Fruit fly (Drosophila melanogaster) whole organism, embryonic: ENCODE results near the gene Arl6IP1.

ENCODE experiments used
- Ada2b ChIP-seq: fragments of 200-800 bp; sonication (Bioruptor generic); IDR thresholded peaks from 2 replicates; pipeline ENCODE4 v1.3.6; 2022; ENCODE audit warnings: missing biosample characterization, missing genetic modification characterization
- CG14710 ChIP-seq: fragments of 200-800 bp; sonication (Bioruptor generic); optimal IDR thresholded peaks from 3 replicates; lab custom pipeline; 2019; ENCODE audit warnings: missing biosample characterization, mild to moderate bottlenecking, missing genetic modification characterization, moderate library complexity
- CG15479 ChIP-seq: fragments of 200-800 bp; sonication (Bioruptor generic); optimal IDR thresholded peaks from 3 replicates; lab custom pipeline; 2019; ENCODE audit warnings: missing biosample characterization, mild to moderate bottlenecking, missing genetic modification characterization, moderate library complexity
- CG15514 ChIP-seq: fragments of 200-800 bp; sonication (Bioruptor generic); optimal IDR thresholded peaks from 3 replicates; lab custom pipeline; 2017; ENCODE audit warnings: missing biosample characterization, missing genetic modification characterization, mild to moderate bottlenecking, moderate library complexity, missing genetic modification reagents
- CG15601 ChIP-seq: fragments of 200-800 bp; sonication (Bioruptor generic); optimal IDR thresholded peaks from 3 replicates; lab custom pipeline; 2019; ENCODE audit warnings: missing biosample characterization, mild to moderate bottlenecking, missing genetic modification characterization, moderate library complexity
- CG1602 ChIP-seq: fragments of 200-800 bp; sonication (Bioruptor generic); optimal IDR thresholded peaks from 3 replicates; lab custom pipeline; 2016; ENCODE audit warnings: missing biosample characterization, missing genetic modification characterization
- CG1603 ChIP-seq: fragments of 200-800 bp; sonication (Bioruptor generic); optimal IDR thresholded peaks from 2 replicates; lab custom pipeline; 2019; ENCODE audit warnings: missing biosample characterization, mild to moderate bottlenecking, missing genetic modification characterization, moderate library complexity
- CG17802 ChIP-seq: fragments of 200-800 bp; sonication (Bioruptor generic); optimal IDR thresholded peaks from 2 replicates; lab custom pipeline; 2018; ENCODE audit warnings: missing biosample characterization, mild to moderate bottlenecking, missing genetic modification characterization, moderate library complexity
- CG33557 ChIP-seq: fragments of 200-800 bp; sonication (Bioruptor generic); optimal IDR thresholded peaks from 2 replicates; lab custom pipeline; 2019; ENCODE audit warnings: missing biosample characterization, mild to moderate bottlenecking, missing genetic modification characterization, moderate library complexity
- CG34376 ChIP-seq: fragments of 200-800 bp; sonication (Bioruptor generic); optimal IDR thresholded peaks from 2 replicates; lab custom pipeline; 2018; ENCODE audit warnings: missing biosample characterization, mild to moderate bottlenecking, missing genetic modification characterization
- CG4328 ChIP-seq: fragments of 200-800 bp; sonication (Bioruptor generic); optimal IDR thresholded peaks from 3 replicates; lab custom pipeline; 2017; ENCODE audit warnings: missing biosample characterization, missing genetic modification reagents, missing genetic modification characterization
- CG4360 ChIP-seq: fragments of 200-800 bp; sonication (Bioruptor generic); IDR thresholded peaks from 2 replicates; pipeline ENCODE4 v1.3.6; 2022; ENCODE audit warnings: missing biosample characterization, missing genetic modification characterization
- CG6791 ChIP-seq: fragments of 200-800 bp; sonication (Bioruptor generic); IDR thresholded peaks from 3 replicates; pipeline ENCODE4 v1.3.6; 2022; ENCODE audit warnings: missing biosample characterization, missing genetic modification characterization; ENCODE audit not compliant: partially characterized antibody
- CG7271 ChIP-seq: fragments of 200-800 bp; sonication (Bioruptor generic); optimal IDR thresholded peaks from 2 replicates; lab custom pipeline; 2018; ENCODE audit warnings: missing biosample characterization, mild to moderate bottlenecking, missing genetic modification characterization, moderate library complexity
- CG7556 ChIP-seq: fragments of 200-800 bp; sonication (Bioruptor generic); optimal IDR thresholded peaks from 2 replicates; lab custom pipeline; 2017; ENCODE audit warnings: missing biosample characterization, mild to moderate bottlenecking, missing genetic modification characterization
- CG7839 ChIP-seq: fragments of 200-800 bp; sonication (Bioruptor generic); optimal IDR thresholded peaks from 3 replicates; lab custom pipeline; 2018; ENCODE audit warnings: missing biosample characterization, mild to moderate bottlenecking, missing genetic modification characterization, moderate library complexity
- CG8089 ChIP-seq: fragments of 200-800 bp; sonication (Bioruptor generic); optimal IDR thresholded peaks from 3 replicates; lab custom pipeline; 2016; ENCODE audit warnings: missing biosample characterization, missing genetic modification characterization
- CG9876 ChIP-seq: fragments of 200-800 bp; sonication (Bioruptor generic); optimal IDR thresholded peaks from 2 replicates; lab custom pipeline; 2016; ENCODE audit warnings: missing biosample characterization, missing genetic modification characterization
- CkIIα-i1 ChIP-seq: fragments of 200-800 bp; sonication (Bioruptor generic); IDR thresholded peaks from 2 replicates; pipeline ENCODE4 v1.3.6; 2022; ENCODE audit warnings: missing biosample characterization, missing genetic modification characterization
- Dll ChIP-seq: fragments of 200-800 bp; sonication (Bioruptor generic); IDR thresholded peaks from 4 replicates; pipeline ENCODE4 v1.3.6; 2022; ENCODE audit warnings: missing biosample characterization, missing genetic modification characterization; ENCODE audit not compliant: partially characterized antibody
- Eip74EF ChIP-seq, 2 experiments: fragments of 200-800 bp in 1 of 2; fragments of >200 bp in 1 of 2; sonication (Bioruptor generic) in 1 of 2; optimal IDR thresholded peaks; 2 replicates each; lab custom pipeline; 2017 to 2019; ENCODE audit warnings: missing biosample characterization in 2 of 2, missing genetic modification characterization in 2 of 2, mild to moderate bottlenecking in 1 of 2, moderate library complexity in 1 of 2
- Fer2 ChIP-seq: fragments of 200-800 bp; sonication (Bioruptor generic); optimal IDR thresholded peaks from 2 replicates; lab custom pipeline; 2018; ENCODE audit warnings: missing biosample characterization, mild to moderate bottlenecking, missing genetic modification characterization, moderate library complexity
- HmgZ ChIP-seq: fragments of 200-800 bp; sonication (Bioruptor generic); optimal IDR thresholded peaks from 2 replicates; lab custom pipeline; 2018; ENCODE audit warnings: missing biosample characterization, mild to moderate bottlenecking, missing genetic modification characterization
- MESR4 ChIP-seq: fragments of 200-800 bp; sonication (Bioruptor generic); optimal IDR thresholded peaks from 2 replicates; lab custom pipeline; 2018; ENCODE audit warnings: missing biosample characterization, mild to moderate bottlenecking, missing genetic modification characterization, moderate library complexity
- NC2β ChIP-seq: fragments of 200-800 bp; sonication (Bioruptor generic); optimal IDR thresholded peaks from 2 replicates; lab custom pipeline; 2016; ENCODE audit warnings: missing biosample characterization, missing genetic modification characterization
- NfI ChIP-seq: fragments of 200-800 bp; sonication (Bioruptor generic); optimal IDR thresholded peaks from 3 replicates; lab custom pipeline; 2018; ENCODE audit warnings: missing biosample characterization, mild to moderate bottlenecking, missing genetic modification characterization, moderate library complexity
- Sox100B ChIP-seq: fragments of 200-800 bp; sonication (Bioruptor generic); optimal IDR thresholded peaks from 3 replicates; lab custom pipeline; 2018; ENCODE audit warnings: missing biosample characterization, mild to moderate bottlenecking, missing genetic modification characterization
- Sox102F ChIP-seq: fragments of 200-800 bp; sonication (Bioruptor generic); optimal IDR thresholded peaks from 2 replicates; lab custom pipeline; 2018; ENCODE audit warnings: missing biosample characterization, mild to moderate bottlenecking, missing genetic modification characterization, moderate library complexity
- Ssrp ChIP-seq: fragments of 200-800 bp; sonication (Bioruptor generic); optimal IDR thresholded peaks from 2 replicates; lab custom pipeline; 2018; ENCODE audit warnings: missing biosample characterization, mild to moderate bottlenecking, missing genetic modification characterization, moderate library complexity
- TFAM ChIP-seq: fragments of 200-800 bp; sonication (Bioruptor generic); optimal IDR thresholded peaks from 2 replicates; lab custom pipeline; 2017; ENCODE audit warnings: missing biosample characterization, missing genetic modification characterization, inconsistent platforms
- YL-1 ChIP-seq: fragments of 200-800 bp; sonication (Bioruptor generic); optimal IDR thresholded peaks from 3 replicates; lab custom pipeline; 2017; ENCODE audit warnings: missing biosample characterization, mild to moderate bottlenecking, missing genetic modification characterization
- amos ChIP-seq: fragments of 200-800 bp; sonication (Bioruptor generic); IDR thresholded peaks from 2 replicates; pipeline ENCODE4 v1.3.6; 2022; ENCODE audit warnings: missing biosample characterization, missing genetic modification characterization; ENCODE audit not compliant: partially characterized antibody
- ap ChIP-seq: fragments of 200-800 bp; sonication (Bioruptor generic); IDR thresholded peaks from 2 replicates; pipeline ENCODE4 v1.3.6; 2022; ENCODE audit warnings: missing biosample characterization, missing genetic modification characterization
- ara ChIP-seq: fragments of 200-800 bp; sonication (Bioruptor generic); IDR thresholded peaks from 2 replicates; pipeline ENCODE4 v1.3.6; 2022; ENCODE audit warnings: missing biosample characterization, missing genetic modification characterization
- az2 ChIP-seq: fragments of 200-800 bp; sonication (Bioruptor generic); optimal IDR thresholded peaks from 3 replicates; lab custom pipeline; 2016; ENCODE audit warnings: missing biosample characterization, missing genetic modification characterization
- croc ChIP-seq: fragments of 200-800 bp; sonication (Bioruptor generic); conservative IDR thresholded peaks from 3 replicates; pipeline ENCODE4 v1.3.6; 2022; ENCODE audit warnings: missing biosample characterization, missing genetic modification characterization
- dati ChIP-seq: fragments of 200-800 bp; sonication (Bioruptor generic); IDR thresholded peaks from 2 replicates; pipeline ENCODE4 v1.3.6; 2022; ENCODE audit warnings: missing biosample characterization, missing genetic modification characterization
- dm ChIP-seq: fragments of 200-800 bp; sonication (Bioruptor generic); optimal IDR thresholded peaks from 3 replicates; lab custom pipeline; 2016; ENCODE audit warnings: missing biosample characterization, missing genetic modification characterization
- dpn ChIP-seq, 2 experiments: fragments of 200-800 bp; sonication (Bioruptor generic); optimal IDR thresholded peaks; 3 replicates each; lab custom pipeline; 2016; ENCODE audit warnings: missing biosample characterization in 2 of 2, missing genetic modification characterization in 2 of 2
- fd64A ChIP-seq: fragments of 200-800 bp; sonication (Bioruptor generic); optimal IDR thresholded peaks from 3 replicates; lab custom pipeline; 2018; ENCODE audit warnings: missing biosample characterization, mild to moderate bottlenecking, missing genetic modification characterization
- jing ChIP-seq: fragments of 200-800 bp; sonication (Bioruptor generic); optimal IDR thresholded peaks from 2 replicates; lab custom pipeline; 2018; ENCODE audit warnings: missing biosample characterization, mild to moderate bottlenecking, missing genetic modification characterization
- kah ChIP-seq: fragments of 200-800 bp; sonication (Bioruptor generic); optimal IDR thresholded peaks from 2 replicates; lab custom pipeline; 2018; ENCODE audit warnings: missing biosample characterization, mild to moderate bottlenecking, missing genetic modification characterization
- lilli ChIP-seq: fragments of 200-800 bp; sonication (Bioruptor generic); optimal IDR thresholded peaks from 3 replicates; lab custom pipeline; 2016; ENCODE audit warnings: missing biosample characterization, missing genetic modification characterization
- sim ChIP-seq: fragments of 200-800 bp; sonication (Bioruptor generic); IDR thresholded peaks from 2 replicates; pipeline ENCODE4 v1.3.6; 2022; ENCODE audit warnings: missing biosample characterization, missing genetic modification characterization
- tgo ChIP-seq: fragments of 200-800 bp; sonication (Bioruptor generic); IDR thresholded peaks from 3 replicates; pipeline ENCODE4 v1.3.6; 2022; ENCODE audit warnings: missing biosample characterization, missing genetic modification characterization
- ttk ChIP-seq: fragments of 200-800 bp; sonication (Bioruptor generic); IDR thresholded peaks from 2 replicates; pipeline ENCODE4 v2.1.2; 2022; ENCODE audit warnings: missing biosample characterization, missing genetic modification characterization
- twi ChIP-seq: fragments of 200-800 bp; optimal IDR thresholded peaks from 2 replicates; lab custom pipeline; 2019; ENCODE audit warnings: missing biosample characterization, mild to moderate bottlenecking, missing genetic modification characterization, moderate library complexity
- vfl ChIP-seq: fragments of 200-800 bp; sonication (Bioruptor generic); optimal IDR thresholded peaks from 2 replicates; lab custom pipeline; 2016; ENCODE audit warnings: missing biosample characterization, missing genetic modification characterization

The Arl6IP1 gene

dm6 chr3R:16655000-16655493 is 11.6 kb downstream of the Arl6IP1 start (continued):
- TF ChIP-seq CG4328 (GFP tag; lab: Kevin White, UChicago) (peak; percentile 39), Sox100B (peak; percentile 16), ap (no peak), dpn (GFP tag; optimal IDR thresholded peaks at IDR 0.05; lab: Kevin White, UChicago) (no peak), Ada2b (GFP tag; lab: Robert Waterston, UW) (no peak), sim (GFP tag; lab: Robert Waterston, UW) (no peak), CG34376 (peak; percentile 33), CG7556 (GFP tag; lab: Kevin White, UChicago) (no peak), NfI (GFP tag; lab: Kevin White, UChicago) (peak; percentile 9), dm (GFP tag; lab: Kevin White, UChicago) (no peak), Fer2 (tag; lab: Kevin White, UChicago) (no peak), TFAM (GFP tag; lab: Kevin White, UChicago) (no peak), az2 (GFP tag; lab: Kevin White, UChicago) (no peak), Sox102F (GFP tag; lab: Kevin White, UChicago) (no peak), lilli (GFP tag; lab: Kevin White, UChicago) (no peak), Ssrp (tag; lab: Kevin White, UChicago) (no peak), CG8089 (GFP tag; lab: Kevin White, UChicago) (no peak), twi (tag; lab: Kevin White, UChicago) (no peak), CG6791 (no peak), fd64A (GFP tag; lab: Kevin White, UChicago) (peak; percentile 15), amos (peak; percentile 11; the same call in 1 of the 2 replicates), CG1602 (GFP tag; lab: Kevin White, UChicago) (no peak), ara (GFP tag; lab: Robert Waterston, UW) (peak; percentile 42; the same call in 1 of the 2 replicates), Eip74EF (GFP tag; optimal IDR thresholded peaks at IDR 0.05; lab: Kevin White, UChicago) (peak in 1 of 2 experiments; percentile 75), CG15601 (tag; lab: Kevin White, UChicago) (peak; percentile 15), YL-1 (GFP tag; lab: Kevin White, UChicago) (peak; percentile 21), croc (no peak), HmgZ (peak; percentile 21), vfl (no peak), MESR4 (GFP tag; lab: Kevin White, UChicago) (no peak)

dm6 chr3R:16655494-16656493 is 12.4 kb downstream of the Arl6IP1 start, which contains the start of gene modSP:
TSS of gene modSP (minus strand) at chr3R:16655662.
- TF ChIP-seq Dll (GFP tag; lab: Robert Waterston, UW) (peak; percentile 80), NC2β (GFP tag; lab: Kevin White, UChicago) (no peak), CG7271 (tag; lab: Kevin White, UChicago) (no peak), CkIIα-i1 (GFP tag; lab: Robert Waterston, UW) (no peak), CG14710 (tag; lab: Kevin White, UChicago) (peak; percentile 46), ttk (GFP tag; lab: Robert Waterston, UW) (no peak; the same call in 1 of the 2 replicates), tgo (no peak), CG17802 (tag; lab: Kevin White, UChicago) (no peak), kah (no peak), CG33557 (GFP tag; lab: Kevin White, UChicago) (no peak), CG9876 (GFP tag; lab: Kevin White, UChicago) (no peak), lilli (GFP tag; lab: Kevin White, UChicago) (peak; percentile 47), CG7839 (tag; lab: Kevin White, UChicago) (no peak), CG1603 (tag; lab: Kevin White, UChicago) (peak; percentile 73), jing (GFP tag; lab: Kevin White, UChicago) (no peak), Ssrp (tag; lab: Kevin White, UChicago) (no peak), CG4360 (GFP tag; lab: Robert Waterston, UW) (no peak), CG15514 (GFP tag; lab: Kevin White, UChicago) (peak; percentile 50), CG15479 (GFP tag; lab: Kevin White, UChicago) (no peak), dati (GFP tag; lab: Robert Waterston, UW) (0 out of 2 replicates have a peak, but pooled peaks have one; percentile 12)
